Worm (Caenorhabditis elegans) whole organism, young adult: ENCODE measurements around the gene tag-180.

ENCODE experiments used
- B0336.3 ChIP-seq: fragments of 200-800 bp; sonication (Bioruptor generic); IDR thresholded peaks from 2 replicates; pipeline ENCODE4 v1.3.6; 2022; ENCODE audit warnings: missing genetic modification characterization, missing compliant biosample characterization
- F10E7.11 ChIP-seq: sonication (generic microtip); optimal IDR thresholded peaks from 2 replicates; lab custom pipeline; 2017; ENCODE audit warnings: mild to moderate bottlenecking, missing genetic modification characterization, moderate library complexity, missing compliant biosample characterization
- F23B12.7 ChIP-seq: sonication (generic microtip); optimal IDR thresholded peaks from 2 replicates; lab custom pipeline; 2017; ENCODE audit warnings: missing genetic modification characterization, mild to moderate bottlenecking, missing compliant biosample characterization, antibody characterized with exemption, moderate library complexity; ENCODE audit not compliant: insufficient read depth
- F57C9.4 ChIP-seq: sonication (generic microtip); optimal IDR thresholded peaks from 2 replicates; lab custom pipeline; 2017; ENCODE audit warnings: mild to moderate bottlenecking, missing genetic modification characterization, missing compliant biosample characterization
- T07F8.4 ChIP-seq: sonication (generic microtip); optimal IDR thresholded peaks from 2 replicates; lab custom pipeline; 2016; ENCODE audit warnings: mild to moderate bottlenecking, missing genetic modification characterization, moderate library complexity, missing compliant biosample characterization
- T26A5.8 ChIP-seq: sonication (generic microtip); optimal IDR thresholded peaks from 2 replicates; lab custom pipeline; 2016; ENCODE audit warnings: missing genetic modification characterization, missing compliant biosample characterization
- Y56A3A.18 ChIP-seq: fragments of 200-800 bp; sonication (Bioruptor generic); IDR thresholded peaks from 2 replicates; pipeline ENCODE4 v1.3.6; 2022; ENCODE audit warnings: missing genetic modification reagents, missing genetic modification characterization, missing compliant biosample characterization
- Y95B8A.8 ChIP-seq: fragments of 200-800 bp; sonication (Bioruptor generic); IDR thresholded peaks from 2 replicates; pipeline ENCODE4 v1.3.6; 2022; ENCODE audit warnings: missing genetic modification reagents, missing genetic modification characterization, missing compliant biosample characterization
- ZK185.1 ChIP-seq: sonication (generic microtip); optimal IDR thresholded peaks from 2 replicates; lab custom pipeline; 2016; ENCODE audit warnings: mild to moderate bottlenecking, missing genetic modification characterization, missing compliant biosample characterization; ENCODE audit not compliant: poor library complexity, severe bottlenecking
- ama-1 ChIP-seq, 3 experiments: fragments of 150-350 bp in 1 of 3; sonication (generic microtip) in 2 of 3; optimal IDR thresholded peaks; 2 replicates each; lab custom pipeline; 2014 to 2018; ENCODE audit warnings: missing biosample characterization in 2 of 3, missing genetic modification characterization in 2 of 3, missing genetic modification reagents in 2 of 3
- aptf-2 ChIP-seq: fragments of 200-800 bp; sonication (Bioruptor generic); conservative IDR thresholded peaks from 2 replicates; pipeline ENCODE4 v1.3.6; 2022; ENCODE audit warnings: missing genetic modification reagents, missing genetic modification characterization, missing compliant biosample characterization
- attf-3 ChIP-seq: fragments of 200-800 bp; sonication (Bioruptor generic); conservative IDR thresholded peaks from 2 replicates; pipeline ENCODE4 v1.3.6; 2022; ENCODE audit warnings: missing genetic modification reagents, missing genetic modification characterization, missing compliant biosample characterization
- attf-5 ChIP-seq: fragments of 200-800 bp; sonication (Bioruptor generic); optimal IDR thresholded peaks from 2 replicates; lab custom pipeline; 2018; ENCODE audit warnings: mild to moderate bottlenecking, missing genetic modification characterization, missing compliant biosample characterization
- attf-6 ChIP-seq: fragments of 200-800 bp; sonication (Bioruptor generic); IDR thresholded peaks from 2 replicates; pipeline ENCODE4 v1.3.6; 2022; ENCODE audit warnings: missing genetic modification reagents, missing genetic modification characterization, missing compliant biosample characterization
- bed-2 ChIP-seq: fragments of 200-800 bp; sonication (Bioruptor generic); IDR thresholded peaks from 2 replicates; pipeline ENCODE4 v1.3.6; 2022; ENCODE audit warnings: missing genetic modification reagents, missing genetic modification characterization, missing compliant biosample characterization
- ceh-79 ChIP-seq: sonication (generic microtip); optimal IDR thresholded peaks from 2 replicates; lab custom pipeline; 2017; ENCODE audit warnings: mild to moderate bottlenecking, missing genetic modification characterization, missing compliant biosample characterization
- ceh-91 ChIP-seq: fragments of 200-800 bp; sonication (Bioruptor generic); IDR thresholded peaks from 2 replicates; pipeline ENCODE4 v1.3.6; 2022; ENCODE audit warnings: missing genetic modification reagents, missing genetic modification characterization, missing compliant biosample characterization
- chd-7 ChIP-seq: sonication (generic microtip); optimal IDR thresholded peaks from 2 replicates; lab custom pipeline; 2016; ENCODE audit warnings: mild to moderate bottlenecking, missing genetic modification characterization, moderate library complexity, missing compliant biosample characterization
- die-1 ChIP-seq: sonication (generic microtip); optimal IDR thresholded peaks from 2 replicates; lab custom pipeline; 2016; ENCODE audit warnings: missing genotype, mild to moderate bottlenecking, missing genetic modification characterization, missing compliant biosample characterization
- egl-44 ChIP-seq: fragments of 200-800 bp; sonication (Bioruptor generic); IDR thresholded peaks from 2 replicates; pipeline ENCODE4 v1.3.6; 2022; ENCODE audit warnings: missing genetic modification reagents, missing genetic modification characterization, missing compliant biosample characterization
- fkh-3 ChIP-seq: sonication (generic microtip); optimal IDR thresholded peaks from 2 replicates; lab custom pipeline; 2016; ENCODE audit warnings: mild to moderate bottlenecking, missing genetic modification characterization, missing compliant biosample characterization
- him-1 ChIP-seq: sonication (generic microtip); optimal IDR thresholded peaks from 2 replicates; lab custom pipeline; 2016; ENCODE audit warnings: missing genotype, missing genetic modification reagents, missing genetic modification characterization, missing compliant biosample characterization
- hlh-26 ChIP-seq: fragments of 200-800 bp; sonication (Bioruptor generic); conservative IDR thresholded peaks from 2 replicates; pipeline ENCODE4 v1.3.6; 2022; ENCODE audit warnings: missing genetic modification reagents, missing genetic modification characterization, missing compliant biosample characterization
- hmg-20 ChIP-seq: fragments of 200-800 bp; sonication (Bioruptor generic); IDR thresholded peaks from 2 replicates; pipeline ENCODE4 v1.3.6; 2022; ENCODE audit warnings: missing genetic modification reagents, missing genetic modification characterization, missing compliant biosample characterization
- hrde-1 ChIP-seq: sonication (generic microtip); optimal IDR thresholded peaks from 2 replicates; lab custom pipeline; 2016; ENCODE audit warnings: missing genetic modification characterization, mild to moderate bottlenecking, missing compliant biosample characterization, moderate library complexity, missing genotype, missing genetic modification reagents, borderline replicate concordance
- lin-35 ChIP-seq, 3 experiments: fragments of 150-350 bp in 2 of 3; sonication (generic microtip) in 1 of 3; optimal IDR thresholded peaks; 2 replicates each; lab custom pipeline; 2014 to 2018; ENCODE audit warnings: missing biosample characterization in 3 of 3, missing genetic modification characterization in 3 of 3, missing genetic modification reagents in 3 of 3
- lin-54 ChIP-seq: fragments of 200-800 bp; sonication (Bioruptor generic); optimal IDR thresholded peaks from 2 replicates; lab custom pipeline; 2018; ENCODE audit warnings: mild to moderate bottlenecking, missing genetic modification characterization, missing compliant biosample characterization
- lsl-1 ChIP-seq: fragments of 200-800 bp; sonication (Bioruptor generic); optimal IDR thresholded peaks from 2 replicates; lab custom pipeline; 2018; ENCODE audit warnings: mild to moderate bottlenecking, missing genetic modification characterization, moderate library complexity, missing compliant biosample characterization
- madf-6 ChIP-seq: fragments of 200-800 bp; sonication (Bioruptor generic); IDR thresholded peaks from 2 replicates; pipeline ENCODE4 v1.3.6; 2022; ENCODE audit warnings: missing genetic modification reagents, missing genetic modification characterization, missing compliant biosample characterization
- nfya-2 ChIP-seq: fragments of 200-800 bp; sonication (Bioruptor generic); IDR thresholded peaks from 2 replicates; pipeline ENCODE4 v1.3.6; 2022; ENCODE audit warnings: missing genetic modification reagents, missing genetic modification characterization, missing compliant biosample characterization
- nhr-80 ChIP-seq: sonication (generic microtip); optimal IDR thresholded peaks from 2 replicates; lab custom pipeline; 2016; ENCODE audit warnings: missing genetic modification characterization, missing compliant biosample characterization
- pbrm-1 ChIP-seq: fragments of 200-800 bp; sonication (Bioruptor generic); IDR thresholded peaks from 2 replicates; pipeline ENCODE4 v1.3.6; 2022; ENCODE audit warnings: missing genetic modification reagents, missing genetic modification characterization, missing compliant biosample characterization
- rcor-1 ChIP-seq: fragments of 200-800 bp; sonication (Bioruptor generic); IDR thresholded peaks from 2 replicates; pipeline ENCODE4 v1.3.6; 2022; ENCODE audit warnings: missing genetic modification reagents, missing genetic modification characterization, missing compliant biosample characterization
- rpc-1 ChIP-seq, 2 experiments: fragments of 150-350 bp in 1 of 2; sonication (generic microtip) in 1 of 2; optimal IDR thresholded peaks; 2 replicates each; lab custom pipeline; 2014 to 2018; ENCODE audit warnings: missing biosample characterization in 1 of 2, missing genetic modification characterization in 1 of 2, missing genetic modification reagents in 1 of 2, missing genotype in 1 of 2
- sea-2 ChIP-seq: fragments of 200-800 bp; sonication (Bioruptor generic); IDR thresholded peaks from 2 replicates; pipeline ENCODE4 v1.3.6; 2022; ENCODE audit warnings: missing genetic modification characterization, missing compliant biosample characterization
- snpc-3.4 ChIP-seq: sonication (generic microtip); optimal IDR thresholded peaks from 2 replicates; lab custom pipeline; 2017; ENCODE audit warnings: missing genetic modification characterization, mild to moderate bottlenecking, missing compliant biosample characterization, antibody characterized with exemption, moderate library complexity, missing genotype, missing genetic modification reagents
- snpc-4 ChIP-seq, 5 experiments: fragments of 150-350 bp in 1 of 5; sonication (generic microtip) in 4 of 5; optimal IDR thresholded peaks; 2 replicates each; lab custom pipeline; 2014 to 2018; ENCODE audit warnings: missing genetic modification characterization in 5 of 5, missing biosample characterization in 3 of 5, antibody characterized with exemption in 2 of 5, mild to moderate bottlenecking in 2 of 5, missing compliant biosample characterization in 2 of 5, missing genotype in 2 of 5, moderate library complexity in 2 of 5, missing genetic modification reagents in 1 of 5
- somi-1 ChIP-seq: fragments of 200-800 bp; sonication (Bioruptor generic); optimal IDR thresholded peaks from 2 replicates; lab custom pipeline; 2018; ENCODE audit warnings: mild to moderate bottlenecking, missing genetic modification characterization, missing compliant biosample characterization
- zim-3 ChIP-seq: sonication (generic microtip); optimal IDR thresholded peaks from 2 replicates; lab custom pipeline; 2017; ENCODE audit warnings: mild to moderate bottlenecking, missing genetic modification characterization, moderate library complexity, missing compliant biosample characterization
- ztf-18 ChIP-seq: sonication (generic microtip); optimal IDR thresholded peaks from 2 replicates; lab custom pipeline; 2016; ENCODE audit warnings: missing genotype, mild to moderate bottlenecking, missing genetic modification characterization, missing compliant biosample characterization
- ztf-25 ChIP-seq: fragments of 200-800 bp; sonication (Bioruptor generic); IDR thresholded peaks from 2 replicates; pipeline ENCODE4 v1.3.6; 2022; ENCODE audit warnings: missing genetic modification reagents, missing genetic modification characterization, missing compliant biosample characterization
- ztf-6 ChIP-seq: fragments of 200-800 bp; sonication (Bioruptor generic); IDR thresholded peaks from 2 replicates; pipeline ENCODE4 v1.3.6; 2022; ENCODE audit warnings: missing genetic modification reagents, missing genetic modification characterization, missing compliant biosample characterization

tag-180 gene

ce11 chrII:11336163-11336562, 6.9 kb upstream of the tag-180 start:
- TF ChIP-seq pbrm-1 (GFP tag; lab: Robert Waterston, UW): no peak
- no peak for TF ChIP-seq attf-6 (GFP tag; lab: Robert Waterston, UW)
- TF ChIP-seq B0336.3 (GFP tag; lab: Robert Waterston, UW): no peak
- TF ChIP-seq lin-35 (GFP tag; optimal IDR thresholded peaks at IDR 0.05; lab: Kevin White, UChicago): no peak
- no peak for TF ChIP-seq ztf-18 (tag; lab: Kevin White, UChicago)
- no peak for TF ChIP-seq fkh-3 (tag; lab: Kevin White, UChicago)
- no peak for TF ChIP-seq T07F8.4 (tag; lab: Kevin White, UChicago)
- no peak for TF ChIP-seq rcor-1 (GFP tag; lab: Robert Waterston, UW)
- TF ChIP-seq hlh-26 (GFP tag; lab: Robert Waterston, UW): no peak
- TF ChIP-seq egl-44 (GFP tag; lab: Robert Waterston, UW): no peak
- TF ChIP-seq madf-6 (GFP tag; lab: Robert Waterston, UW): no peak
- TF ChIP-seq attf-3: no peak
- TF ChIP-seq sea-2: no peak
- TF ChIP-seq chd-7: no peak
- TF ChIP-seq bed-2: no peak
- no peak for TF ChIP-seq him-1 (tag; lab: Kevin White, UChicago)
- TF ChIP-seq lin-54: no peak

DNA sequence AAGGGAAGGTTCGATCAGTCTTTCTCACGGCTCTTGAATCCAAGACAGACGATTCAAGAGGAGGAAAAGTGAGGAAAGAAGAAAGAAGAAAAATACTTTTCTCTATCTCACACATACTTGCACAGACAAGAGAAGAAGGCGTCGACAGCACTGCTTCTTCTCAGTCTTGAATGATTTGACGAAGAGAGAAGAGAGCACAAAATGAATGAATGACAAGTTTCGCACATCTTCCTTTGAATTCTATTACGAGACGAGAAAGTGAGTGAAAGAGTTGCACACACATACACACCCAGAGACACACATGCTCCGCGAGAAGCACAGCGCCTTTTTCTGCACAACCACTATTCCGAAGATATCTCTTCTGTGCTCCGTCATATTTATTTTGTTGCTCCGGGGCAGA, 6.4 kb upstream of the tag-180 start:
- TF ChIP-seq hrde-1: no peak
- TF ChIP-seq nhr-80 (tag; lab: Kevin White, UChicago): no peak
- no peak for TF ChIP-seq snpc-3.4 (tag; lab: Kevin White, UChicago)
- no peak for TF ChIP-seq F10E7.11 (tag; lab: Kevin White, UChicago)
- TF ChIP-seq aptf-2: no peak
- TF ChIP-seq ztf-6: no peak
- TF ChIP-seq T26A5.8 (tag; lab: Kevin White, UChicago): no peak
- no peak for TF ChIP-seq Y56A3A.18 (GFP tag; lab: Robert Waterston, UW)
- TF ChIP-seq ZK185.1 (tag; lab: Kevin White, UChicago): no peak
- no peak for TF ChIP-seq ceh-79 (tag; lab: Kevin White, UChicago)
- TF ChIP-seq F23B12.7: no peak
- no peak for TF ChIP-seq bed-2

DNA sequence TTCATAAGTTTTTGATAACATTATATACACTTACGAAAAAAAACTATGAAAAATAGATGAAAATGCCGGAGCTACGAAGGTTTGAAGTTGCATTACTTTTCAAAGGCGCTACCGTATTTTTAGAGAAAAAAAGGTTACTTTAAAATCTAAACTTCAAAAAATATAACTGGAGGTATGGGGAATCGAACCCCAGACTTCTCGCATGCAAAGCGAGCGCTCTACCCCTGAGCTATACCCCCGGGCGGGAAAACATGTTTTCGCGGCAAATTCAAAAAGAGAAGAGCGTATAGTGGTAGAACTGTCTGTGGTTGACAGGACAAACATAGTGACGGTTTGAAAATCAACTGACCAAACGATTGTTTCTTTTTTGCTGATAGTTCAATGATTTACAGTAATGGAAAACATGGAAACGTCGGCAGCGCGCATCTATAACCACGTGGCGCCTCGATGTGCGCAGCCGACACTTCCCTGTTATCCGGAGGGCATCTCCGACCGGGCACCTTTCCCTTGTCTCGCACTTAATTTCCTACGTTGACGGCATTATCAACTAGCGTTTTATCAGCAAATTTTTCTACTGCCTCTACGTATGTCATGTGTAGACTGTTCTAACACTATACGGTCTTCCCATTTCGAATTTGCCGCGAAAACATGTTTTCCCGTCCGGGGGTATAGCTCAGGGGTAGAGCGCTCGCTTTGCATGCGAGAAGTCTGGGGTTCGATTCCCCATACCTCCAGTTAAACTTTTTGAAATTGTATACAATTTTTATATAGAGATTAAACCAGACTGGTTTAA, 4.8 kb upstream of the tag-180 start:
- TF ChIP-seq somi-1 (GFP tag; lab: Kevin White, UChicago) (no peak), ceh-79 (tag; lab: Kevin White, UChicago) (no peak), B0336.3 (GFP tag; lab: Robert Waterston, UW) (peak; percentile 44; the same call in 1 of the 2 replicates), pbrm-1 (GFP tag; lab: Robert Waterston, UW) (0 out of 2 replicates have a peak, but pooled peaks have one; percentile 28), madf-6 (GFP tag; lab: Robert Waterston, UW) (peak; percentile 72), Y95B8A.8 (no peak), lsl-1 (GFP tag; lab: Kevin White, UChicago) (peak; percentile 17), die-1 (tag; lab: Kevin White, UChicago) (peak; percentile 13), hmg-20 (GFP tag; lab: Robert Waterston, UW) (0 out of 2 replicates have a peak, but pooled peaks have one; percentile 54), ceh-91 (no peak), nfya-2 (GFP tag; lab: Robert Waterston, UW) (no peak), F10E7.11 (tag; lab: Kevin White, UChicago) (no peak), attf-6 (GFP tag; lab: Robert Waterston, UW) (no peak), attf-5 (GFP tag; lab: Kevin White, UChicago) (peak; percentile 9), ztf-18 (tag; lab: Kevin White, UChicago) (peak; percentile 22), rcor-1 (GFP tag; lab: Robert Waterston, UW) (peak; percentile 40), rpc-1 (optimal IDR thresholded peaks at IDR 0.05; lab: Kevin White, UChicago) (peak; percentile 60), rpc-1 (tag; optimal IDR thresholded peaks at IDR 0.05; lab: Kevin White, UChicago) (peak; percentile 73), F57C9.4 (no peak), zim-3 (tag; lab: Kevin White, UChicago) (no peak), lin-54 (no peak), ztf-25 (peak; percentile 62; the same call in 1 of the 2 replicates), Y56A3A.18 (GFP tag; lab: Robert Waterston, UW) (no peak), ama-1 (optimal IDR thresholded peaks at IDR 0.05; lab: Kevin White, UChicago) (no peak), ama-1 (GFP tag; optimal IDR thresholded peaks at IDR 0.05; lab: Kevin White, UChicago) (peak in 1 of 2 experiments; percentile 48), snpc-4 (GFP tag; optimal IDR thresholded peaks at IDR 0.05; lab: Kevin White, UChicago) (no peak), snpc-4 (tag; optimal IDR thresholded peaks at IDR 0.05; lab: Kevin White, UChicago) (peak; percentile 65 to 94 (median 93))
